Fruit fly (Drosophila melanogaster): Measurements from ENCODE around the gene Edc3.
A peak's percentile ranks its signal among the peaks of the same experiment; 100 is the strongest.

The Edc3 gene

DNA sequence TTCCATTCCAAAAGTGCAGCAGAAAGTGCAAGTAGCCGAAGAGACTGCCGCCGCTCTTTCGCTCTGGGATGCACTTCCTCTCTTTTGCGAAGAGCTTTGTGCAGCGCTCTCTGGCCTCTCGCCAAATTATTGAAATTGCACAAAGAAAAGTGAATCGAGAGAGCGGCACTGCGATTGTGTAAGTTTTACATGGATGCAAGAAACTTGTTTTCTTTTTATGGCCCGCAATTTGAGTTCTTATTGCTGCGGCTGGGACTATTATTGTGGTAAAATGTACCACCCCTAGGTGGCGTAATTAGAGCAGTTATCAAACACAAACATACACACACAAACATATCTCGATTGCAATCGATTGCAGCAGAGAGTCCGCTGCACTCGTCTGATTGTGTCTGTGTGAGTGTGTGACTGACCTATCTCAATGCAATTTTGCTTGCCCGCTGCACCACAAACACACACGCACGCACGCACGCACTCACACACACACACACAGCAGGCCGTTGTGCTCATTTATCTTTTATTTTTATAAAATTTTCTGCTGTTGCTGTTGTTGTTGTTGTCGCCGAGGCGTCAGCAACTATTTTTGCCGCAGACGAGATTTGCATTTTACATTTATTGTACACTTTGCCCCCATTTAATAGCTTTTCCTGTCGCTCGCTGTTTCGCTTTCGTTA lies 29.2 kb downstream of the Edc3 start:
- TF ChIP-seq vnd (GFP tag; IDR thresholded peaks at IDR 0.05; ENCODE audit: partially characterized antibody) = 0 out of 3 replicates have a peak, but pooled peaks have one; percentile 11
- no peak for TF ChIP-seq CG4707 (GFP tag; optimal IDR thresholded peaks at IDR 0.05)
- peak; percentile 76 for TF ChIP-seq CG15479 (GFP tag; optimal IDR thresholded peaks at IDR 0.05)
- no peak for TF ChIP-seq corto (GFP tag; optimal IDR thresholded peaks at IDR 0.05)
- peak; percentile 10 for TF ChIP-seq sens (GFP tag)
- no peak for TF ChIP-seq Kr (GFP tag; optimal IDR thresholded peaks at IDR 0.05)
- no peak for TF ChIP-seq sr (GFP tag; IDR thresholded peaks at IDR 0.05)
- peak; percentile 42; the same call in 1 of the 2 replicates for TF ChIP-seq CG4360 (GFP tag; IDR thresholded peaks at IDR 0.05)
- TF ChIP-seq Drgx (GFP tag; IDR thresholded peaks at IDR 0.05) = peak; percentile 38
- TF ChIP-seq CG6683 (GFP tag; optimal IDR thresholded peaks at IDR 0.05) = no peak
- TF ChIP-seq CTCF (GFP tag; optimal IDR thresholded peaks at IDR 0.05) = peak; percentile 28
- 0 out of 3 replicates have a peak, but pooled peaks have one; percentile 36 for TF ChIP-seq z (GFP tag; IDR thresholded peaks at IDR 0.05)
- TF ChIP-seq cg (GFP tag; optimal IDR thresholded peaks at IDR 0.05) = peak; percentile 64
- TF ChIP-seq nom (GFP tag; optimal IDR thresholded peaks at IDR 0.05) = peak; percentile 43
- TF ChIP-seq bsh (GFP tag; optimal IDR thresholded peaks at IDR 0.05) = peak in 1 of 2 experiments; percentile 24
- no peak for TF ChIP-seq pho (GFP tag; optimal IDR thresholded peaks at IDR 0.05)
- TF ChIP-seq Trl (optimal IDR thresholded peaks at IDR 0.05) = peak in 1 of 2 experiments; percentile 28
- no peak for TF ChIP-seq Trl (GFP tag; optimal IDR thresholded peaks at IDR 0.05)

DNA sequence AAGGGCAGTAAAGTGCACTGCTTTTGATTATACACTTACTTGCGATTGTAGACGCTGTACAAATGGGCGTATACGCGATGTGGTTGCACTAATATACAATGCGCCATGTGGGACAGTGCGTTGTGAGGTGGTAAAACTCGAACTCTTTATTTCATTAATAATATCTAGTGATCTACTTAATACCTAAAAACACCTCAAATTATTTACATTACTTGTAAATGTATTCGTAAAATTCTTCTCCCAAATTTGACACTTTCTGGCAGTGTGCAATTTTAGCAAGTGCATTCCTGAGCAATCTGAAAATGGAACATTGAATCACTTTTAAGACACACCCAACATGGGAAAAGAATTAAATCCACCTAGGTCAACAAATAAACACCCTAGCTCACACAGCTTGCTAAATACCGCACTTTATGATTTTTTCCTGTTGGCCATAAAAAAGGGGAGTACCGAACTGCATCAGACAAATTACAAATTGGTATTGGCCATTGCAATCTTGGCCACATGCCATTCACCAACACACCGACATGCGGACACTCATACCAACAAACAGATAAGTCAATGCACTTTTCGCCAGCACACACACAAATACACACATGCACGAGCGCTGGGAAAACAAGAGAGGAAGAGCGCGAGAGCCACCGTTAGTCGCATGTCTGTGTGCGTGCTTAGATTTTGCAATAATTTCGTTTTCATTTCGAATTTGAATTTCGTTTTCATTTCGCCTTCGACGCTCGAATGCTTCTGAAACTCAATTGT lies 30.5 kb downstream of the Edc3 start:
- TF ChIP-seq Hand (GFP tag; optimal IDR thresholded peaks at IDR 0.05) = no peak
- TF ChIP-seq TFAM (GFP tag; optimal IDR thresholded peaks at IDR 0.05) = no peak
- TF ChIP-seq ttk (GFP tag; IDR thresholded peaks at IDR 0.05) = no peak
- no peak for TF ChIP-seq CG4360 (GFP tag; IDR thresholded peaks at IDR 0.05)
- no peak for TF ChIP-seq sima (GFP tag; optimal IDR thresholded peaks at IDR 0.05)
- no peak for TF ChIP-seq stwl (tag; optimal IDR thresholded peaks at IDR 0.05)
- TF ChIP-seq cg (GFP tag; optimal IDR thresholded peaks at IDR 0.05) = peak; percentile 15
- no peak for TF ChIP-seq CG12659 (GFP tag; optimal IDR thresholded peaks at IDR 0.05)
- no peak for TF ChIP-seq CG32767 (GFP tag; IDR thresholded peaks at IDR 0.05)
- TF ChIP-seq CG7372 (GFP tag; IDR thresholded peaks at IDR 0.05) = peak; percentile 58; the same call in 1 of the 2 replicates
- no peak for TF ChIP-seq CG2712 (tag; optimal IDR thresholded peaks at IDR 0.05)
- no peak for TF ChIP-seq CG9797 (GFP tag; optimal IDR thresholded peaks at IDR 0.05)
- no peak for TF ChIP-seq slp2 (GFP tag; optimal IDR thresholded peaks at IDR 0.05)
- no peak for TF ChIP-seq emc (GFP tag; optimal IDR thresholded peaks at IDR 0.05)
- no peak for TF ChIP-seq peb (GFP tag; IDR thresholded peaks at IDR 0.05)

DNA sequence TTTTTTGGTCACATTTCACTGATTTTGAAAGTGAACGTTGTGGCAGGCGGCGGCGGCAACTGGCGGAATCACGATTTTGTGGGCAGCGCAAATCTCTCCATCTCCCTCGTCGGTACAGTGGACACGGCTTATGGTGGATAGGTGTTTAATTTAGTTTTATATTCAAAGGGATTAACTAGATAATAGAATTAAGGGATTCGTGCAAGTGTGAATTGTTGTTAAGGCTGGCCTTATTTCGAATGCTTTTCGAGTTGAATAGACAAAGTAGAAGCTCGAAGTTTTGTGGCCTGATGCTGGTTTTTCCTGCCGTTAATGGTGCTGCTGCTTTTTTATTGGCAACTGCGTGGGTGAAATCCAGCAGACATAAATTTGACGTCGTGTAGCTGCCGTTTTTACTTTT lies 31.7 kb downstream of the Edc3 start:
- TF ChIP-seq Drgx (GFP tag; IDR thresholded peaks at IDR 0.05) = peak; percentile 76
- peak; percentile 17; the same call in 1 of the 2 replicates for TF ChIP-seq Ptx1 (GFP tag; IDR thresholded peaks at IDR 0.05)
- peak; percentile 59 for TF ChIP-seq sens (GFP tag)
- TF ChIP-seq Gug (GFP tag; IDR thresholded peaks at IDR 0.05) = no peak
- peak; percentile 24; the same call in 2 of the 3 replicates for TF ChIP-seq row (GFP tag; IDR thresholded peaks at IDR 0.05)
- TF ChIP-seq Blimp-1 (GFP tag; optimal IDR thresholded peaks at IDR 0.05) = peak; percentile 53
- TF ChIP-seq Chrac-16 (GFP tag; optimal IDR thresholded peaks at IDR 0.05) = no peak
- no peak for TF ChIP-seq CG6175 (GFP tag; IDR thresholded peaks at IDR 0.05)
- no peak for TF ChIP-seq CG3281 (GFP tag; optimal IDR thresholded peaks at IDR 0.05)
- TF ChIP-seq CG17612 (GFP tag; IDR thresholded peaks at IDR 0.05) = no peak
- no peak for TF ChIP-seq dan (GFP tag; IDR thresholded peaks at IDR 0.05)
- TF ChIP-seq Jarid2 (GFP tag; optimal IDR thresholded peaks at IDR 0.05) = no peak
- TF ChIP-seq CG31365 (tag; optimal IDR thresholded peaks at IDR 0.05) = no peak
- peak; percentile 65 for TF ChIP-seq grau (tag; optimal IDR thresholded peaks at IDR 0.05)
- TF ChIP-seq CG1602 (GFP tag; optimal IDR thresholded peaks at IDR 0.05) = no peak
- TF ChIP-seq CG13894 (tag; optimal IDR thresholded peaks at IDR 0.05) = no peak
- 0 out of 3 replicates have a peak, but pooled peaks have one; percentile 28 for TF ChIP-seq ci (GFP tag; IDR thresholded peaks at IDR 0.05)
- TF ChIP-seq CG18619 (GFP tag; optimal IDR thresholded peaks at IDR 0.05) = no peak
- TF ChIP-seq ATbp (GFP tag; optimal IDR thresholded peaks at IDR 0.05) = no peak
